Fruit fly (Drosophila melanogaster): ENCODE results near the gene CG3868.
A peak's percentile ranks its signal among the peaks of the same experiment; 100 is the strongest.

CG3868 gene

dm6 chr3L:14410892-14411291 lies 8.4 kb upstream of the CG3868 start (continued):
- no peak for TF ChIP-seq CHES-1-like (GFP tag; optimal IDR thresholded peaks at IDR 0.05)
- no peak for TF ChIP-seq CG10274 (GFP tag; optimal IDR thresholded peaks at IDR 0.05)
- TF ChIP-seq CG11247 (GFP tag; IDR thresholded peaks at IDR 0.05): peak; percentile 37; the same call in 1 of the 2 replicates
- no peak for TF ChIP-seq chn (GFP tag; optimal IDR thresholded peaks at IDR 0.05)
- TF ChIP-seq jing (GFP tag; optimal IDR thresholded peaks at IDR 0.05): no peak
- no peak for TF ChIP-seq CG15011 (GFP tag; optimal IDR thresholded peaks at IDR 0.05)
- no peak for TF ChIP-seq tio (GFP tag; optimal IDR thresholded peaks at IDR 0.05)
- TF ChIP-seq CG7786 (GFP tag; optimal IDR thresholded peaks at IDR 0.05): no peak
- no peak for TF ChIP-seq chif (GFP tag; optimal IDR thresholded peaks at IDR 0.05)
- no peak for TF ChIP-seq zen (tag; optimal IDR thresholded peaks at IDR 0.05)
- no peak for TF ChIP-seq hbn (GFP tag; IDR thresholded peaks at IDR 0.05; ENCODE audit: partially characterized antibody)
- TF ChIP-seq kay (GFP tag; optimal IDR thresholded peaks at IDR 0.05): no peak
- no peak for TF ChIP-seq lov (optimal IDR thresholded peaks at IDR 0.05)
- TF ChIP-seq lov (GFP tag; IDR thresholded peaks at IDR 0.05): peak; percentile 58; the same call in 1 of the 3 replicates
- TF ChIP-seq CG7556 (GFP tag; optimal IDR thresholded peaks at IDR 0.05): no peak
- no peak for TF ChIP-seq Mrtf (GFP tag; IDR thresholded peaks at IDR 0.05)
- peak; percentile 47 for TF ChIP-seq CG18262 (tag; optimal IDR thresholded peaks at IDR 0.05)
- TF ChIP-seq CG1024 (GFP tag; IDR thresholded peaks at IDR 0.05): peak; percentile 38; the same call in 1 of the 2 replicates
- TF ChIP-seq CG3995 (GFP tag; optimal IDR thresholded peaks at IDR 0.05): no peak
- TF ChIP-seq CG13624 (GFP tag; optimal IDR thresholded peaks at IDR 0.05): no peak
- peak; percentile 31 for TF ChIP-seq CG9817 (tag; optimal IDR thresholded peaks at IDR 0.05)
- TF ChIP-seq sr (GFP tag; IDR thresholded peaks at IDR 0.05): no peak
- TF ChIP-seq phol (tag; optimal IDR thresholded peaks at IDR 0.05): peak; percentile 46
- no peak for TF ChIP-seq gro (GFP tag; optimal IDR thresholded peaks at IDR 0.05)
- no peak for TF ChIP-seq da (GFP tag; optimal IDR thresholded peaks at IDR 0.05)
- no peak for TF ChIP-seq ham (GFP tag; IDR thresholded peaks at IDR 0.05)
- TF ChIP-seq CG2116 (GFP tag; optimal IDR thresholded peaks at IDR 0.05): no peak
- TF ChIP-seq unpg (GFP tag; optimal IDR thresholded peaks at IDR 0.05): peak; percentile 60
- no peak for TF ChIP-seq CG6683 (GFP tag; optimal IDR thresholded peaks at IDR 0.05)
- no peak for TF ChIP-seq CG12744 (GFP tag; optimal IDR thresholded peaks at IDR 0.05)
- TF ChIP-seq corto (GFP tag; optimal IDR thresholded peaks at IDR 0.05): peak; percentile 6
- TF ChIP-seq ATbp (GFP tag; optimal IDR thresholded peaks at IDR 0.05): peak; percentile 42
- TF ChIP-seq Dip3 (GFP tag; optimal IDR thresholded peaks at IDR 0.05): no peak
- TF ChIP-seq Ptx1 (GFP tag; IDR thresholded peaks at IDR 0.05): 0 out of 2 replicates have a peak, but pooled peaks have one; percentile 26
- TF ChIP-seq CG7271 (tag; optimal IDR thresholded peaks at IDR 0.05): no peak
- peak; percentile 64 for TF ChIP-seq az2 (GFP tag; optimal IDR thresholded peaks at IDR 0.05)
- TF ChIP-seq H2.0 (GFP tag; IDR thresholded peaks at IDR 0.05): 0 out of 2 replicates have a peak, but pooled peaks have one; percentile 17
- TF ChIP-seq Hr3 (GFP tag; optimal IDR thresholded peaks at IDR 0.05): no peak
- TF ChIP-seq Bgb (GFP tag; IDR thresholded peaks at IDR 0.05; ENCODE audit: partially characterized antibody): no peak
- TF ChIP-seq sd (tag; optimal IDR thresholded peaks at IDR 0.05): no peak
- TF ChIP-seq CG3726 (GFP tag; IDR thresholded peaks at IDR 0.05): no peak; the same call in 2 of the 3 replicates
- no peak for TF ChIP-seq CG2199 (GFP tag; IDR thresholded peaks at IDR 0.05)
- no peak for TF ChIP-seq CG10321 (GFP tag; IDR thresholded peaks at IDR 0.05)
- TF ChIP-seq bbx (GFP tag; IDR thresholded peaks at IDR 0.05; ENCODE audit: partially characterized antibody): no peak
- TF ChIP-seq klu (GFP tag; IDR thresholded peaks at IDR 0.05): no peak
- no peak for TF ChIP-seq CG6765 (GFP tag; optimal IDR thresholded peaks at IDR 0.05)
- no peak for TF ChIP-seq Poxn (GFP tag; IDR thresholded peaks at IDR 0.05)
- no peak for TF ChIP-seq CG16779 (GFP tag; IDR thresholded peaks at IDR 0.05)
- TF ChIP-seq CG4282 (GFP tag; optimal IDR thresholded peaks at IDR 0.05): no peak
- TF ChIP-seq CG15073 (GFP tag; optimal IDR thresholded peaks at IDR 0.05): no peak
- TF ChIP-seq CG9932 (GFP tag; IDR thresholded peaks at IDR 0.05): no peak
- peak; percentile 10 for TF ChIP-seq oc (tag; optimal IDR thresholded peaks at IDR 0.05)
